Worm (Caenorhabditis elegans) whole organism, midembryonic: ENCODE results near the gene mxl-3.

Experiments used
- T22C8.4 ChIP-seq: fragments of 200-800 bp; sonication (Bioruptor generic); IDR thresholded peaks from 2 replicates; pipeline ENCODE4 v1.3.6; 2022; ENCODE audit warnings: missing genetic modification characterization, missing compliant biosample characterization
- cog-1 ChIP-seq: sonication (generic microtip); optimal IDR thresholded peaks from 2 replicates; lab custom pipeline; 2016; ENCODE audit warnings: missing genetic modification characterization, missing compliant biosample characterization
- flt-1 ChIP-seq: fragments of 200-800 bp; sonication (Bioruptor generic); IDR thresholded peaks from 2 replicates; pipeline ENCODE4 v1.3.6; 2022; ENCODE audit warnings: missing genetic modification characterization, missing compliant biosample characterization
- ref-1 ChIP-seq: fragments of 200-800 bp; sonication (Bioruptor generic); conservative IDR thresholded peaks from 2 replicates; pipeline ENCODE4 v1.3.6; 2022; ENCODE audit warnings: missing genetic modification reagents, missing genetic modification characterization, missing compliant biosample characterization
- ztf-23 ChIP-seq: fragments of 200-800 bp; sonication (Bioruptor generic); IDR thresholded peaks from 2 replicates; pipeline ENCODE4 v1.3.6; 2022; ENCODE audit warnings: missing genetic modification reagents, missing genetic modification characterization, missing compliant biosample characterization
- ztf-29 ChIP-seq: fragments of 200-800 bp; sonication (Bioruptor generic); IDR thresholded peaks from 2 replicates; pipeline ENCODE4 v1.3.6; 2022; ENCODE audit warnings: missing genetic modification reagents, missing genetic modification characterization, missing compliant biosample characterization

- TF ChIP-seq flt-1 (GFP tag; lab: Robert Waterston, UW) (no peak), ref-1 (GFP tag; lab: Robert Waterston, UW) (no peak), ztf-23 (GFP tag; lab: Robert Waterston, UW) (no peak), T22C8.4 (GFP tag; lab: Robert Waterston, UW) (no peak), cog-1 (tag; lab: Kevin White, UChicago) (no peak), ztf-29 (no peak)
These were observed 25.6 kb downstream of the mxl-3 start for ce11 chrX:13325039-13325438.
